Worm (Caenorhabditis elegans) whole organism, midembryonic: Measurements from ENCODE around the gene abts-4.
A peak's percentile ranks its signal among the peaks of the same experiment; 100 is the strongest.

Source experiments
- T22C8.4 ChIP-seq: fragments of 200-800 bp; sonication (Bioruptor generic); IDR thresholded peaks from 2 replicates; pipeline ENCODE4 v1.3.6; 2022; ENCODE audit warnings: missing genetic modification characterization, missing compliant biosample characterization
- cog-1 ChIP-seq: sonication (generic microtip); optimal IDR thresholded peaks from 2 replicates; lab custom pipeline; 2016; ENCODE audit warnings: missing genetic modification characterization, missing compliant biosample characterization
- flt-1 ChIP-seq: fragments of 200-800 bp; sonication (Bioruptor generic); IDR thresholded peaks from 2 replicates; pipeline ENCODE4 v1.3.6; 2022; ENCODE audit warnings: missing genetic modification characterization, missing compliant biosample characterization
- klf-2 ChIP-seq: fragments of 200-800 bp; sonication (Bioruptor generic); conservative IDR thresholded peaks from 2 replicates; pipeline ENCODE4 v1.3.6; 2022; ENCODE audit warnings: missing genetic modification reagents, missing genetic modification characterization, missing compliant biosample characterization
- med-1 ChIP-seq: sonication (generic microtip); optimal IDR thresholded peaks from 2 replicates; lab custom pipeline; 2017; ENCODE audit warnings: missing genetic modification characterization, mild to moderate bottlenecking, missing compliant biosample characterization, antibody characterized with exemption, missing genetic modification reagents; ENCODE audit not compliant: insufficient read depth
- ref-1 ChIP-seq: fragments of 200-800 bp; sonication (Bioruptor generic); conservative IDR thresholded peaks from 2 replicates; pipeline ENCODE4 v1.3.6; 2022; ENCODE audit warnings: missing genetic modification reagents, missing genetic modification characterization, missing compliant biosample characterization
- tab-1 ChIP-seq: fragments of 200-800 bp; sonication (Bioruptor generic); IDR thresholded peaks from 2 replicates; pipeline ENCODE4 v1.3.6; 2022; ENCODE audit warnings: missing genetic modification characterization, missing compliant biosample characterization
- ztf-23 ChIP-seq: fragments of 200-800 bp; sonication (Bioruptor generic); IDR thresholded peaks from 2 replicates; pipeline ENCODE4 v1.3.6; 2022; ENCODE audit warnings: missing genetic modification reagents, missing genetic modification characterization, missing compliant biosample characterization
- ztf-29 ChIP-seq: fragments of 200-800 bp; sonication (Bioruptor generic); IDR thresholded peaks from 2 replicates; pipeline ENCODE4 v1.3.6; 2022; ENCODE audit warnings: missing genetic modification reagents, missing genetic modification characterization, missing compliant biosample characterization

Gene abts-4

DNA sequence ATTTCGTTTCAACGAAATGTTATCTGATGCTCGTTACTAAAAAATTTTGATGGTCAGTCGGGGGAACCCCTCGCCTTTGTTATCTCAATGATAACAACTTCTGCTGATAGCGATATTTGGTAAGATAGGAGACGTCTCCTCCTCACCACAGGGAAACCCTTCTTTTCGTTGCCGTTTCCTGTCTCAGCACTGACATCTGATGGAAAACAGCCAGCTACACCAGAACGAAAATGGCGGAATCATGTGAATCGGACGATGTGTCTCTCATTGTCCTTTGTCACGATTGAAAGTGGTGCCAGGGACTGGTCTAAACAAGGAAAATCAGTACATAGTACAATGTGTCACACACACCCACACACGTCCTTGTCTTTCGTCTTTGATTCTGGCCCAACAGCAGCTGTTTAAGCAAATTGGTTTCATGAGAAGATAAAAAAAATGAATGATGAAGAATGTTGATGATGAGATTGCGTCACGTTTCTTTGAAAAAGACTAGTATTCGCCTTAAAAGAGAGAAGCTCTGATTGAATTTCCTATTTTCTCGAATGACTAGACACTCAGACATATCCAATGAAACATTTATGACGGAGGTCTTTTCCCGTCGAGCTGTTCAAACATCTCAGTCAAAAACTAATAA lies 25.1 kb downstream of the abts-4 start:
- TF ChIP-seq ztf-23 (no peak), cog-1 (tag; lab: Kevin White, UChicago) (no peak), klf-2 (no peak), T22C8.4 (no peak), ref-1 (GFP tag; lab: Robert Waterston, UW) (no peak), med-1 (no peak)

ce11 chrX:6735494-6735893 lies 26.0 kb downstream of the abts-4 start:
- no peak for TF ChIP-seq T22C8.4
- no peak for TF ChIP-seq med-1
- TF ChIP-seq tab-1: no peak

DNA sequence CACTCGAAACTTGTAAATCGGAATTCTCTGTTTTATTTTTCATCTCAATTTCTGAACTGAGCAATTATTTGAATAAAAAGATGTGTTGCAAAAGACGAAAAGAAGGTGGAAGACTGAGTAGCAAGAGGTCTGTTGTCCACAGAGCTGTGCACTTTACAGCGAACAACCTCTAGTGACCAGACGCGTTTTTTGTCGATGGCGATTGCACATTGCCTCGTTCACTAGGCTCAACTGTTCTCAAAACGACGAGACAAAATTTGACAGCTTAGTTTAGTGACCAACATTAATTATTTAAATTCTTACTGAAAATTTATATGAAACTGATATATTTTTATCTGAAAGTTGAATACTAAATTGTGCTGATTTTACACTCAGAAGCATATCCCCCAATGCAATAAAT lies 28.3 kb downstream of the abts-4 start, which contains the start of gene R03E9.2:
Gene R03E9.2, minus strand, starts transcription at position 101 of the 400 bp plus-strand sequence.
- TF ChIP-seq T22C8.4 (no peak), ztf-23 (no peak), tab-1 (no peak), klf-2 (no peak), cog-1 (tag; lab: Kevin White, UChicago) (no peak), ref-1 (GFP tag; lab: Robert Waterston, UW) (no peak), flt-1 (no peak), med-1 (no peak), ztf-29 (no peak)

DNA sequence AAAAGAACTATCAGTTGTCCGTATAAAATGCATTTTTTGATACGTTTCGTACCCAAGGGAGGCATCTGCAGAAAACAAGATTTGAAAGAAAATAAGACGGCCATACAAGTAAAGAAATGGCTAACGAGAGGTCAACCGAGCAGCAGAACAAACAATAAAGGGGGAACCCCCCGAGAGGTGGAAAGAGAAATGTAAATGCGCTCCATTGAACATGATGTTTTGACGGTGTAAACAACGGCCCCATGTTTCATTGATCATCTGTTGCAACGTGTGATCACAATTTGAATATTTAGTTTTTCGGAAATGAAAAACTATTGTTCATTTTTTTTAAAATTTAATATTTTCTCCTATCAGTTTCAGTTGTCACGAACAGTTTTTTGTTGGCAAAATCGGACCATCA lies 31.9 kb downstream of the abts-4 start, which contains the start of gene K11G12.6:
Gene K11G12.6, minus strand, starts transcription at position 65 of the 400 bp plus-strand sequence.
- no peak for TF ChIP-seq tab-1
- peak; percentile 39 for TF ChIP-seq cog-1 (tag; lab: Kevin White, UChicago)

DNA sequence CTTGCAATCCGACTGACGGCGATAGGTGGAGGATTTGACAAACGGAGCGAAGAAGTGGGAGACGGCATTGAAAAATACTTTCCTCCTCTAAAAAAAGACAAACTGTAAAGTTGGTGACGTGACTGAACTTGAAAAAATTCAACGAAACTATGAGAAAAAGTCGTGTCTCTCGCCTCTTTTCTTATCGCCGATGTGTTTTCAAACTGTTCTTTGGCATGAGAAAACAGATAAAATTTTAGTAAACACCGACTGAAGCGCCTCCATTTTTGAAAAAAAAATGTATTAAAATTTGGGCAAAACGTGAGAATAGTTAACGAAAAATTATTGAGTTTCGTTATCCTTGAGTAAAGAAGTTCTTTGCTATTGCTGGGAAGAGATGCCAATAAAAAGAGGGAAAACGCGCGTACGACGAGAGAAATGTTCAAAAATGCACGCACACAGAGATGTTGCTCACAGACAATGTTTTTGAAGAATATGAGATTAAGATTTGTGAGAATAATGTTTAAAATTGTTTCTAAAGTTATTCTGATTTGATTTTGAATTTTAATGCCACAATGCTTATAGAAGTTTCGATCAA lies 32.6 kb downstream of the abts-4 start:
- no peak for TF ChIP-seq flt-1
- TF ChIP-seq klf-2: no peak
- TF ChIP-seq med-1: no peak
- TF ChIP-seq T22C8.4: no peak
- no peak for TF ChIP-seq ztf-29
- no peak for TF ChIP-seq tab-1
- TF ChIP-seq cog-1 (tag; lab: Kevin White, UChicago): no peak
- no peak for TF ChIP-seq ztf-23
- no peak for TF ChIP-seq ref-1 (GFP tag; lab: Robert Waterston, UW)

- TF ChIP-seq med-1 (no peak), cog-1 (tag; lab: Kevin White, UChicago) (no peak), ref-1 (GFP tag; lab: Robert Waterston, UW) (no peak), ztf-29 (no peak), klf-2 (no peak), ztf-23 (no peak)
Observed at ce11 chrX:6725260-6725718, 36.2 kb downstream of the abts-4 start, which contains the start of gene slc-25A10. Gene slc-25A10, minus strand, starts transcription at chrX:6725668.

DNA sequence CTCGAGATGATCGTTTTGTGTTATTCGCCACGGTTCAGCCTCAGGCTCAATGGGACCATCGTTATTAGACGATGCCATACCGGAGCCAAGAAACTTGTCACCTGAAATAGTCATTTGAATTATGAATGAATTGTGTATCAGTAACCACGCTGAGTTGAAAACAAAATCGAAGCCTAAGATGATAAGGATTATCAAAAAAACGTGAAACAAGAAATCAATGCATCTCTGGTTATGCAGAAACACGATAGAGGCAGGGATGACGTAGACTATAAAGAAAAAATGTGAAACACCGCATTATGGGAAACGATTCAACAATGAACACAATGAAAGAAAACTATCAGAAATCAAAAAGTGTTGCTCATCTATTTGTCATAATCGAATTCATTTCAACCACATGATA lies 38.6 kb downstream of the abts-4 start, which contains the start of gene smf-1:
Gene smf-1, minus strand, starts transcription at position 101 of the 400 bp plus-strand sequence.
- TF ChIP-seq ztf-29 (no peak), flt-1 (no peak), klf-2 (no peak), med-1 (no peak), tab-1 (no peak), ref-1 (GFP tag; lab: Robert Waterston, UW) (no peak), cog-1 (tag; lab: Kevin White, UChicago) (no peak), ztf-23 (no peak), T22C8.4 (no peak)

- TF ChIP-seq cog-1 (tag; lab: Kevin White, UChicago): no peak
- TF ChIP-seq T22C8.4: no peak
- no peak for TF ChIP-seq flt-1
- TF ChIP-seq ztf-29: no peak
- no peak for TF ChIP-seq tab-1
- TF ChIP-seq ztf-23: no peak
Observed at ce11 chrX:6718595-6718994, 42.9 kb downstream of the abts-4 start, which contains the start of gene smf-2. Gene smf-2, minus strand, starts transcription at chrX:6718695.

DNA sequence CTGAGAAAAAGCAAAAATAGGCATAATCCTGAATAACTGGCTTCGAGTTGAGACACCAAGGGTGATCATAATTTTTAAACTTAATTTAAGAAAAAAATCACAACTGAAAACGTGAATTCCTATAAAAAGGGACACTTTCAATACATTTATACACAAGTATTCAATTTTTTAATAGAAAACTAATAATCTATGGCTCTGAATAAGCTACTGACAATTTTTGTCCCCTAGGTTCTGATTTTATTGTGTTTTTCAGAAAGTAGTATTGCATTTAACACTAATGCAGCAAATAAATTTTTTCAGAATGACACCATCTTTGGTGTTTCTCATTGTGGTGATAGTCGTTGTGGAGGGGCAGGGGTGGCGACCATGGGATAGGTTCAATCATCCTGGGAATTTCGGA lies 48.3 kb downstream of the abts-4 start, which contains the start of gene nas-11:
Gene nas-11, plus strand, starts transcription at position 301 of the 400 bp plus-strand sequence.
- TF ChIP-seq ztf-23 (no peak), tab-1 (no peak), ztf-29 (no peak), ref-1 (GFP tag; lab: Robert Waterston, UW) (no peak), T22C8.4 (no peak), med-1 (no peak), klf-2 (no peak), cog-1 (tag; lab: Kevin White, UChicago) (no peak), flt-1 (no peak)

DNA sequence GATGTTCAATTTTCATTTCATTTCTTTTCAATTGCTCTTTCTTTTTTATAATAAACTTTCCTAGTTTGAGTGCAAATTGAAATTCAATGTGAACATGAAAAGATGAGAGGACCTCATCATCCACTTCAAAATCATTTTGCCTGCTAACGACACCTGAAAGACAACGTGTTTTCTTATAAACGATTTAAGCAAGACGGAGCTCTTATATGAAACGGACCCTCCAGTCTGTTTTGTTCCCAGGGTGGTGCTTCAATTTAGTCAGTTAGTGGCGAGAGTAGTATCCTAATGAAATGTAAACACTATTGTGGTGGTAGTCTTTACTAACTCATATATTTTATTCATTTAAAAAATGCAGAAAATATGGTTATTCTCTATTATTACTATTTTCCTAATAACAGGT lies 52.3 kb downstream of the abts-4 start, which contains the start of gene acr-3:
Gene acr-3, plus strand, starts transcription at position 301 of the 400 bp plus-strand sequence.
- no peak for TF ChIP-seq ref-1 (GFP tag; lab: Robert Waterston, UW)
- no peak for TF ChIP-seq flt-1
- TF ChIP-seq ztf-23: no peak
- no peak for TF ChIP-seq tab-1
- TF ChIP-seq ztf-29: no peak
- TF ChIP-seq klf-2: no peak

ce11 chrX:6705156-6705555 lies 56.4 kb downstream of the abts-4 start:
- TF ChIP-seq flt-1: no peak
- no peak for TF ChIP-seq T22C8.4
- TF ChIP-seq cog-1 (tag; lab: Kevin White, UChicago): no peak
- no peak for TF ChIP-seq ref-1 (GFP tag; lab: Robert Waterston, UW)
- TF ChIP-seq ztf-23: no peak
- no peak for TF ChIP-seq med-1
- no peak for TF ChIP-seq tab-1
- no peak for TF ChIP-seq ztf-29
